Worm (Caenorhabditis elegans) whole organism, L3 larva: ENCODE data around the gene atg-13.

Source experiments
- R02D3.7 ChIP-seq: fragments of 150-350 bp; optimal IDR thresholded peaks from 2 replicates; lab custom pipeline; 2014; ENCODE audit warnings: missing biosample characterization, missing genetic modification characterization
- ZK546.5 ChIP-seq: sonication (generic microtip); optimal IDR thresholded peaks from 2 replicates; lab custom pipeline; 2017; ENCODE audit warnings: missing biosample characterization, missing genetic modification characterization
- aly-2 ChIP-seq: fragments of 150-350 bp; optimal IDR thresholded peaks from 2 replicates; lab custom pipeline; 2014; ENCODE audit warnings: missing biosample characterization, missing genetic modification characterization
- ama-1 ChIP-seq: fragments of 150-350 bp; optimal IDR thresholded peaks from 2 replicates; lab custom pipeline; 2018
- ceh-16 ChIP-seq: sonication (generic microtip); optimal IDR thresholded peaks from 2 replicates; lab custom pipeline; 2017; ENCODE audit warnings: missing biosample characterization, missing genetic modification characterization
- ceh-28 ChIP-seq: fragments of 150-350 bp; optimal IDR thresholded peaks from 2 replicates; lab custom pipeline; 2014; ENCODE audit warnings: missing biosample characterization, missing genetic modification reagents, missing genetic modification characterization
- ceh-82 ChIP-seq: fragments of 150-350 bp; optimal IDR thresholded peaks from 2 replicates; lab custom pipeline; 2014; ENCODE audit warnings: missing biosample characterization, missing genetic modification characterization
- ceh-9 ChIP-seq: sonication (generic microtip); optimal IDR thresholded peaks from 2 replicates; lab custom pipeline; 2018; ENCODE audit warnings: missing biosample characterization, missing genetic modification characterization
- daf-12 ChIP-seq: fragments of 150-350 bp; optimal IDR thresholded peaks from 2 replicates; lab custom pipeline; 2014; ENCODE audit warnings: missing biosample characterization, missing genetic modification reagents, missing genetic modification characterization
- egl-27 ChIP-seq: sonication (generic microtip); optimal IDR thresholded peaks from 4 replicates; lab custom pipeline; 2017; ENCODE audit warnings: missing biosample characterization, missing genetic modification reagents, missing genetic modification characterization
- egl-5 ChIP-seq: fragments of 150-350 bp; optimal IDR thresholded peaks from 2 replicates; lab custom pipeline; 2017; ENCODE audit warnings: missing biosample characterization, missing genetic modification reagents, missing genetic modification characterization, inconsistent platforms
- elt-1 ChIP-seq: fragments of 150-350 bp; optimal IDR thresholded peaks from 2 replicates; lab custom pipeline; 2014; ENCODE audit warnings: missing biosample characterization, missing genetic modification characterization
- elt-2 ChIP-seq: sonication (generic microtip); optimal IDR thresholded peaks from 2 replicates; lab custom pipeline; 2016; ENCODE audit warnings: missing genetic modification reagents, mild to moderate bottlenecking, missing genetic modification characterization, missing compliant biosample characterization
- elt-3 ChIP-seq, 3 experiments: fragments of 150-350 bp in 1 of 3; sonication (generic microtip) in 2 of 3; optimal IDR thresholded peaks; 2 replicates in 2 of 3; 4 replicates in 1 of 3; lab custom pipeline; 2014 to 2017; ENCODE audit warnings: missing biosample characterization in 3 of 3, missing genetic modification characterization in 3 of 3
- eor-1 ChIP-seq, 2 experiments: fragments of 150-350 bp; optimal IDR thresholded peaks; 2 replicates each; lab custom pipeline; 2014 to 2018; ENCODE audit warnings: missing biosample characterization in 2 of 2, missing genetic modification characterization in 2 of 2
- fkh-10 ChIP-seq: sonication (generic microtip); optimal IDR thresholded peaks from 2 replicates; lab custom pipeline; 2017; ENCODE audit warnings: missing biosample characterization, missing genetic modification reagents, missing genetic modification characterization
- fkh-2 ChIP-seq: fragments of 150-350 bp; optimal IDR thresholded peaks from 2 replicates; lab custom pipeline; 2014; ENCODE audit warnings: missing biosample characterization, missing genetic modification reagents, missing genetic modification characterization
- fos-1 ChIP-seq: fragments of 150-350 bp; optimal IDR thresholded peaks from 2 replicates; lab custom pipeline; 2014; ENCODE audit warnings: missing biosample characterization, missing genetic modification characterization
- hmg-11 ChIP-seq: sonication (generic microtip); optimal IDR thresholded peaks from 2 replicates; lab custom pipeline; 2016; ENCODE audit warnings: missing genetic modification characterization, missing compliant biosample characterization
- jun-1 ChIP-seq: fragments of 150-350 bp; optimal IDR thresholded peaks from 2 replicates; lab custom pipeline; 2014; ENCODE audit warnings: missing biosample characterization, missing genetic modification reagents, missing genetic modification characterization
- lin-15B ChIP-seq: fragments of 150-350 bp; optimal IDR thresholded peaks from 2 replicates; lab custom pipeline; 2014; ENCODE audit warnings: missing biosample characterization, missing genetic modification characterization
- lin-39 ChIP-seq: fragments of 150-350 bp; optimal IDR thresholded peaks from 2 replicates; lab custom pipeline; 2018; ENCODE audit warnings: missing biosample characterization, missing genetic modification reagents, missing genetic modification characterization
- lsy-12 ChIP-seq: sonication (generic microtip); optimal IDR thresholded peaks from 2 replicates; lab custom pipeline; 2016; ENCODE audit warnings: mild to moderate bottlenecking, missing genetic modification characterization, missing compliant biosample characterization
- mdl-1 ChIP-seq: fragments of 150-350 bp; optimal IDR thresholded peaks from 2 replicates; lab custom pipeline; 2014; ENCODE audit warnings: missing biosample characterization, missing genetic modification characterization
- mml-1 ChIP-seq: fragments of 150-350 bp; sonication (generic microtip); optimal IDR thresholded peaks from 3 replicates; lab custom pipeline; 2014; ENCODE audit warnings: missing biosample characterization, missing genetic modification characterization
- nfya-1 ChIP-seq: sonication (generic microtip); optimal IDR thresholded peaks from 2 replicates; lab custom pipeline; 2017; ENCODE audit warnings: missing genetic modification characterization, mild to moderate bottlenecking, missing compliant biosample characterization, antibody characterized with exemption, moderate library complexity; ENCODE audit not compliant: insufficient read depth
- nhr-11 ChIP-seq: fragments of 150-350 bp; optimal IDR thresholded peaks from 2 replicates; lab custom pipeline; 2014; ENCODE audit warnings: missing biosample characterization, missing genetic modification characterization
- nhr-12 ChIP-seq: fragments of 150-350 bp; optimal IDR thresholded peaks from 2 replicates; lab custom pipeline; 2014; ENCODE audit warnings: missing biosample characterization, missing genetic modification characterization
- nhr-23 ChIP-seq: fragments of 150-350 bp; optimal IDR thresholded peaks from 2 replicates; lab custom pipeline; 2014; ENCODE audit warnings: missing biosample characterization, missing genetic modification reagents, missing genetic modification characterization
- nhr-237 ChIP-seq: fragments of 150-350 bp; optimal IDR thresholded peaks from 2 replicates; lab custom pipeline; 2014; ENCODE audit warnings: missing biosample characterization, missing genetic modification characterization
- nhr-25 ChIP-seq: sonication (generic microtip); optimal IDR thresholded peaks from 2 replicates; lab custom pipeline; 2017; ENCODE audit warnings: missing biosample characterization, missing genetic modification characterization
- nhr-28 ChIP-seq: fragments of 150-350 bp; optimal IDR thresholded peaks from 2 replicates; lab custom pipeline; 2014; ENCODE audit warnings: missing biosample characterization, missing genetic modification characterization
- nhr-43 ChIP-seq: sonication (generic microtip); optimal IDR thresholded peaks from 2 replicates; lab custom pipeline; 2016; ENCODE audit warnings: mild to moderate bottlenecking, missing genetic modification characterization, missing compliant biosample characterization; ENCODE audit not compliant: poor library complexity, severe bottlenecking
- nhr-67 ChIP-seq: fragments of 150-350 bp; optimal IDR thresholded peaks from 2 replicates; lab custom pipeline; 2014; ENCODE audit warnings: missing biosample characterization, missing genetic modification characterization
- nhr-76 ChIP-seq: fragments of 150-350 bp; sonication (generic microtip); optimal IDR thresholded peaks from 5 replicates; lab custom pipeline; 2014; ENCODE audit warnings: missing biosample characterization, missing genetic modification characterization
- nhr-77 ChIP-seq: fragments of 150-350 bp; optimal IDR thresholded peaks from 2 replicates; lab custom pipeline; 2014; ENCODE audit warnings: missing biosample characterization, missing genetic modification characterization
- pha-4 ChIP-seq: fragments of 150-350 bp; optimal IDR thresholded peaks from 2 replicates; lab custom pipeline; 2014; ENCODE audit warnings: missing biosample characterization, missing genetic modification reagents, missing genetic modification characterization
- pqm-1 ChIP-seq: fragments of 150-350 bp; optimal IDR thresholded peaks from 2 replicates; lab custom pipeline; 2017; ENCODE audit warnings: missing biosample characterization, missing genetic modification characterization, inconsistent platforms
- sea-2 ChIP-seq: fragments of 150-350 bp; sonication (generic microtip); optimal IDR thresholded peaks from 4 replicates; lab custom pipeline; 2014; ENCODE audit warnings: missing biosample characterization, missing genetic modification reagents, missing genetic modification characterization
- skn-1 ChIP-seq: fragments of 150-350 bp; optimal IDR thresholded peaks from 2 replicates; lab custom pipeline; 2014; ENCODE audit warnings: missing biosample characterization, missing genetic modification characterization
- snpc-4 ChIP-seq: fragments of 150-350 bp; optimal IDR thresholded peaks from 2 replicates; lab custom pipeline; 2014; ENCODE audit warnings: missing biosample characterization, missing genetic modification characterization
- tbx-2 ChIP-seq: sonication (generic microtip); optimal IDR thresholded peaks from 2 replicates; lab custom pipeline; 2016; ENCODE audit warnings: mild to moderate bottlenecking, missing genetic modification characterization, missing compliant biosample characterization
- unc-39 ChIP-seq: sonication (generic microtip); optimal IDR thresholded peaks from 4 replicates; lab custom pipeline; 2017; ENCODE audit warnings: missing biosample characterization, missing genetic modification characterization
- unc-62 ChIP-seq: fragments of 150-350 bp; sonication (generic microtip); optimal IDR thresholded peaks from 4 replicates; lab custom pipeline; 2014; ENCODE audit warnings: missing biosample characterization, missing genetic modification reagents, missing genetic modification characterization
- zag-1 ChIP-seq: fragments of 150-350 bp; optimal IDR thresholded peaks from 2 replicates; lab custom pipeline; 2014; ENCODE audit warnings: missing biosample characterization, missing genetic modification characterization
- ztf-11 ChIP-seq: fragments of 150-350 bp; optimal IDR thresholded peaks from 2 replicates; lab custom pipeline; 2014; ENCODE audit warnings: missing biosample characterization, missing genetic modification characterization
- ztf-4 ChIP-seq: fragments of 150-350 bp; optimal IDR thresholded peaks from 2 replicates; lab custom pipeline; 2014; ENCODE audit warnings: missing biosample characterization, missing genetic modification characterization

Gene atg-13

DNA sequence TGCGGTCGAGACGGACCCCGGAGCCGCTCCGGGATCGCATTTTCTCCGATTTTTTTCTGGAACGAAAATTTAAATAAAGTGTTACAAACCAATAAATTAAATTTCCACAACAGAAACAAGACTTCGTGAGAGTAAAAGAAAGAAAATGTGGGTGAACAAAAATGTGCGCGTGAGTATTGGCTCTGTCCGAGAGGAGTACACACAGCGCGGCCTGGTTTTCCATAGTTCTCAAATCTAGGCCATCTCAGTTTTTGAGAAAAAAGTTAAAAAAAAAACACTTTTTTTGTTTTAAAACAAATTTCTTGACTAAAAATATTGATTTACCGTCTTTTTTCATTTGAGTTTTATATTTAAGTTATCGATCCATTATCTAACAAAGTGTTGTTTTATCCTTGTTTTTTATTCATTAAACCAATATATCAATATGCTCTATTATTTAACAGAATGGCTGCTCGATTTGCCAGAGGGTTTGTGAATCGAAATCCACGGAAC, 13.4 kb downstream of the atg-13 start, which contains the start of the genes C14B9.8 and mrpl-18:
C14B9.8 (minus strand) TSS at position 56 of the 492 bp plus-strand sequence.
mrpl-18 (plus strand) TSS at position 442 of the 492 bp plus-strand sequence.
- no peak for TF ChIP-seq sea-2 (GFP tag; lab: Kevin White, UChicago)
- no peak for TF ChIP-seq ceh-16 (tag; lab: Kevin White, UChicago)
- no peak for TF ChIP-seq R02D3.7
- TF ChIP-seq tbx-2 (tag; lab: Kevin White, UChicago) = no peak
- peak; percentile 73 for TF ChIP-seq nhr-43 (tag; lab: Kevin White, UChicago)
- no peak for TF ChIP-seq nhr-12 (tag; lab: Kevin White, UChicago)
- TF ChIP-seq lin-39 (tag; lab: Kevin White, UChicago) = peak; percentile 30
- TF ChIP-seq zag-1 (tag; lab: Kevin White, UChicago) = no peak
- peak; percentile 10 for TF ChIP-seq elt-2 (tag; lab: Kevin White, UChicago)
- TF ChIP-seq fkh-2 = no peak
- no peak for TF ChIP-seq jun-1 (tag; lab: Kevin White, UChicago)
- no peak for TF ChIP-seq snpc-4 (tag; lab: Kevin White, UChicago)
- TF ChIP-seq mdl-1 (tag; lab: Kevin White, UChicago) = no peak
- no peak for TF ChIP-seq unc-62 (GFP tag; lab: Kevin White, UChicago)
- TF ChIP-seq ceh-28 (tag; lab: Kevin White, UChicago) = no peak
- TF ChIP-seq nhr-23 (tag; lab: Kevin White, UChicago) = no peak
- no peak for TF ChIP-seq ztf-4 (tag; lab: Kevin White, UChicago)
- TF ChIP-seq ceh-82 = peak; percentile 6
- TF ChIP-seq eor-1 (tag; optimal IDR thresholded peaks at IDR 0.05; lab: Kevin White, UChicago) = no peak
- no peak for TF ChIP-seq mml-1
- TF ChIP-seq elt-1 (tag; lab: Kevin White, UChicago) = no peak
- peak; percentile 70 for TF ChIP-seq nfya-1 (tag; lab: Kevin White, UChicago)
- TF ChIP-seq elt-3 (tag; optimal IDR thresholded peaks at IDR 0.05; lab: Kevin White, UChicago) = no peak
- no peak for TF ChIP-seq nhr-77 (tag; lab: Kevin White, UChicago)
- no peak for TF ChIP-seq egl-27 (tag; lab: Kevin White, UChicago)
- TF ChIP-seq fkh-10 (GFP tag; lab: Kevin White, UChicago) = no peak
- no peak for TF ChIP-seq ZK546.5 (tag; lab: Kevin White, UChicago)
- no peak for TF ChIP-seq nhr-28 (tag; lab: Kevin White, UChicago)
- TF ChIP-seq ztf-11 (tag; lab: Kevin White, UChicago) = no peak
- TF ChIP-seq pha-4 (tag; lab: Kevin White, UChicago) = peak; percentile 68
- TF ChIP-seq egl-5 (tag; lab: Kevin White, UChicago) = no peak
- no peak for TF ChIP-seq hmg-11 (tag; lab: Kevin White, UChicago)
- TF ChIP-seq unc-39 (tag; lab: Kevin White, UChicago) = no peak
- peak; percentile 32 for TF ChIP-seq skn-1 (tag; lab: Kevin White, UChicago)
- TF ChIP-seq nhr-25 (tag; lab: Kevin White, UChicago) = peak; percentile 15
- no peak for TF ChIP-seq fos-1 (tag; lab: Kevin White, UChicago)
- no peak for TF ChIP-seq ceh-9 (tag; lab: Kevin White, UChicago)
- no peak for TF ChIP-seq nhr-67 (tag; lab: Kevin White, UChicago)
- TF ChIP-seq ama-1 (lab: Kevin White, UChicago) = no peak
- peak; percentile 84 for TF ChIP-seq lin-15B (tag; lab: Kevin White, UChicago)
- no peak for TF ChIP-seq nhr-237 (tag; lab: Kevin White, UChicago)
- no peak for TF ChIP-seq lsy-12 (tag; lab: Kevin White, UChicago)
- TF ChIP-seq nhr-11 (tag; lab: Kevin White, UChicago) = no peak
- TF ChIP-seq pqm-1 (tag; lab: Kevin White, UChicago) = no peak
- no peak for TF ChIP-seq daf-12 (tag; lab: Kevin White, UChicago)
- TF ChIP-seq aly-2 = no peak
- TF ChIP-seq nhr-76 (tag; lab: Kevin White, UChicago) = no peak
